Worm (Caenorhabditis elegans) whole organism, late embryonic: Measurements from ENCODE around the gene try-10.

ENCODE experiments used
- C38D4.7 ChIP-seq: fragments of 200-800 bp; sonication (Bioruptor generic); optimal IDR thresholded peaks from 2 replicates; lab custom pipeline; 2018; ENCODE audit warnings: mild to moderate bottlenecking, missing genetic modification characterization, moderate library complexity, missing compliant biosample characterization
- K09A11.1 ChIP-seq: sonication (generic microtip); optimal IDR thresholded peaks from 2 replicates; lab custom pipeline; 2017; ENCODE audit warnings: antibody characterized with exemption, mild to moderate bottlenecking, missing genetic modification characterization, missing compliant biosample characterization; ENCODE audit not compliant: insufficient read depth
- T23F11.4 ChIP-seq: fragments of 200-800 bp; sonication (Bioruptor generic); optimal IDR thresholded peaks from 2 replicates; lab custom pipeline; 2018; ENCODE audit warnings: mild to moderate bottlenecking, missing genetic modification characterization, missing compliant biosample characterization
- ceh-18 ChIP-seq: sonication (generic microtip); optimal IDR thresholded peaks from 2 replicates; lab custom pipeline; 2016; ENCODE audit warnings: missing genetic modification characterization, missing compliant biosample characterization
- ceh-22 ChIP-seq: sonication (generic microtip); optimal IDR thresholded peaks from 2 replicates; lab custom pipeline; 2017; ENCODE audit warnings: missing biosample characterization, missing genetic modification characterization
- ceh-30 ChIP-seq: fragments of 150-350 bp; optimal IDR thresholded peaks from 2 replicates; lab custom pipeline; 2014; ENCODE audit warnings: missing biosample characterization, missing genetic modification characterization
- ceh-31 ChIP-seq: sonication (generic microtip); optimal IDR thresholded peaks from 2 replicates; lab custom pipeline; 2016; ENCODE audit warnings: missing genetic modification characterization, missing compliant biosample characterization
- ceh-34 ChIP-seq: sonication (generic microtip); optimal IDR thresholded peaks from 2 replicates; lab custom pipeline; 2016; ENCODE audit warnings: mild to moderate bottlenecking, missing genetic modification characterization, missing compliant biosample characterization
- elt-2 ChIP-seq: sonication (generic microtip); optimal IDR thresholded peaks from 2 replicates; lab custom pipeline; 2016; ENCODE audit warnings: missing genetic modification reagents, missing genetic modification characterization, missing compliant biosample characterization
- elt-4 ChIP-seq: sonication (generic microtip); optimal IDR thresholded peaks from 2 replicates; lab custom pipeline; 2016; ENCODE audit warnings: missing genetic modification characterization, missing compliant biosample characterization
- eyg-1 ChIP-seq: sonication (generic microtip); optimal IDR thresholded peaks from 2 replicates; lab custom pipeline; 2016; ENCODE audit warnings: missing genotype, missing genetic modification characterization, missing compliant biosample characterization
- fax-1 ChIP-seq: sonication (generic microtip); optimal IDR thresholded peaks from 2 replicates; lab custom pipeline; 2016; ENCODE audit warnings: missing genotype, missing genetic modification characterization, missing compliant biosample characterization
- fkh-10 ChIP-seq: fragments of 150-350 bp; optimal IDR thresholded peaks from 2 replicates; lab custom pipeline; 2014; ENCODE audit warnings: missing biosample characterization, missing genetic modification reagents, missing genetic modification characterization
- hlh-30 ChIP-seq: sonication (generic microtip); optimal IDR thresholded peaks from 2 replicates; lab custom pipeline; 2017; ENCODE audit warnings: antibody characterized with exemption, missing genetic modification characterization, missing compliant biosample characterization; ENCODE audit not compliant: insufficient read depth
- hlh-6 ChIP-seq: sonication (generic microtip); optimal IDR thresholded peaks from 2 replicates; lab custom pipeline; 2016; ENCODE audit warnings: missing genotype, missing genetic modification characterization, missing compliant biosample characterization
- hlh-8 ChIP-seq: sonication (generic microtip); optimal IDR thresholded peaks from 2 replicates; lab custom pipeline; 2016; ENCODE audit warnings: missing genotype, missing genetic modification characterization, missing compliant biosample characterization
- lin-11 ChIP-seq: fragments of 200-800 bp; sonication (Bioruptor generic); optimal IDR thresholded peaks from 2 replicates; lab custom pipeline; 2018; ENCODE audit warnings: mild to moderate bottlenecking, missing genetic modification characterization, missing compliant biosample characterization
- nfya-1 ChIP-seq: sonication (generic microtip); optimal IDR thresholded peaks from 2 replicates; lab custom pipeline; 2017; ENCODE audit warnings: missing genetic modification characterization, mild to moderate bottlenecking, missing compliant biosample characterization, antibody characterized with exemption, moderate library complexity
- odd-2 ChIP-seq: sonication (generic microtip); optimal IDR thresholded peaks from 2 replicates; lab custom pipeline; 2017; ENCODE audit warnings: antibody characterized with exemption, mild to moderate bottlenecking, missing genetic modification characterization, missing compliant biosample characterization
- pag-3 ChIP-seq: sonication (generic microtip); optimal IDR thresholded peaks from 2 replicates; lab custom pipeline; 2016; ENCODE audit warnings: missing compliant biosample characterization, missing genetic modification characterization, borderline replicate concordance
- pha-2 ChIP-seq: sonication (generic microtip); optimal IDR thresholded peaks from 2 replicates; lab custom pipeline; 2017; ENCODE audit warnings: mild to moderate bottlenecking, missing genetic modification characterization, missing compliant biosample characterization
- ref-2 ChIP-seq: sonication (generic microtip); optimal IDR thresholded peaks from 2 replicates; lab custom pipeline; 2016; ENCODE audit warnings: missing genetic modification characterization, missing compliant biosample characterization
- rnt-1 ChIP-seq: sonication (generic microtip); optimal IDR thresholded peaks from 2 replicates; lab custom pipeline; 2016; ENCODE audit warnings: missing genetic modification characterization, missing compliant biosample characterization
- sox-2 ChIP-seq: fragments of 200-800 bp; sonication (Bioruptor generic); IDR thresholded peaks from 2 replicates; pipeline ENCODE4 v1.3.6; 2022; ENCODE audit warnings: missing genetic modification reagents, missing genetic modification characterization, missing compliant biosample characterization
- syd-9 ChIP-seq: sonication (generic microtip); optimal IDR thresholded peaks from 2 replicates; lab custom pipeline; 2016; ENCODE audit warnings: mild to moderate bottlenecking, missing genetic modification characterization, moderate library complexity, missing compliant biosample characterization
- tbx-2 ChIP-seq: sonication (generic microtip); optimal IDR thresholded peaks from 2 replicates; lab custom pipeline; 2016; ENCODE audit warnings: missing genetic modification characterization, missing compliant biosample characterization
- unc-42 ChIP-seq: sonication (generic microtip); optimal IDR thresholded peaks from 2 replicates; lab custom pipeline; 2016; ENCODE audit warnings: missing genotype, missing genetic modification characterization, missing compliant biosample characterization
- unc-86 ChIP-seq: sonication (generic microtip); optimal IDR thresholded peaks from 2 replicates; lab custom pipeline; 2016; ENCODE audit warnings: missing genetic modification characterization, missing compliant biosample characterization
- zip-5 ChIP-seq: sonication (generic microtip); optimal IDR thresholded peaks from 2 replicates; lab custom pipeline; 2016; ENCODE audit warnings: missing genetic modification characterization, missing compliant biosample characterization

Gene try-10

ce11 chrV:12967925-12968327, 45.1 kb downstream of the try-10 start, which contains the start of gene R186.8:
Gene R186.8, minus strand, starts transcription at chrV:12967982.
- TF ChIP-seq ceh-31 (tag; lab: Kevin White, UChicago) (peak; percentile 19), nfya-1 (peak; percentile 10), ref-2 (tag; lab: Kevin White, UChicago) (peak; percentile 45), ceh-18 (tag; lab: Kevin White, UChicago) (peak; percentile 24), ceh-34 (tag; lab: Kevin White, UChicago) (peak; percentile 0), elt-2 (peak; percentile 41), unc-42 (tag; lab: Kevin White, UChicago) (peak; percentile 92), tbx-2 (tag; lab: Kevin White, UChicago) (peak; percentile 13)

ce11 chrV:12967110-12967509, 45.9 kb downstream of the try-10 start, which contains the start of gene R186.3:
Gene R186.3, minus strand, starts transcription at chrV:12967210.
- TF ChIP-seq hlh-8 (tag; lab: Kevin White, UChicago): no peak
- TF ChIP-seq hlh-30: no peak
- TF ChIP-seq pha-2 (tag; lab: Kevin White, UChicago): no peak
- no peak for TF ChIP-seq ceh-22
- TF ChIP-seq T23F11.4: no peak
- TF ChIP-seq hlh-6: no peak
- TF ChIP-seq, all 69 proteins: peak for 0

ce11 chrV:12964076-12964475, 49.0 kb downstream of the try-10 start, which contains the start of gene srd-35:
Gene srd-35, plus strand, starts transcription at chrV:12964376.
- no peak for TF ChIP-seq pag-3 (tag; lab: Kevin White, UChicago)
- no peak for TF ChIP-seq eyg-1 (tag; lab: Kevin White, UChicago)
- no peak for TF ChIP-seq zip-5 (tag; lab: Kevin White, UChicago)
- TF ChIP-seq K09A11.1: no peak

ce11 chrV:12963192-12963591, 49.9 kb downstream of the try-10 start, which contains the start of gene hrg-9:
Gene hrg-9, minus strand, starts transcription at chrV:12963343.
- TF ChIP-seq sox-2 (no peak), elt-2 (peak; percentile 57), fax-1 (no peak), unc-86 (tag; lab: Kevin White, UChicago) (no peak), elt-4 (tag; lab: Kevin White, UChicago) (no peak)

- TF ChIP-seq lin-11 (tag; lab: Kevin White, UChicago): no peak
- TF ChIP-seq sox-2: no peak
- no peak for TF ChIP-seq ceh-30 (tag; lab: Kevin White, UChicago)
- no peak for TF ChIP-seq odd-2 (tag; lab: Kevin White, UChicago)
- no peak for TF ChIP-seq ceh-34 (tag; lab: Kevin White, UChicago)
- no peak for TF ChIP-seq elt-4 (tag; lab: Kevin White, UChicago)
- TF ChIP-seq fkh-10: no peak
- TF ChIP-seq syd-9 (tag; lab: Kevin White, UChicago): no peak
- TF ChIP-seq ref-2 (tag; lab: Kevin White, UChicago): no peak
- TF ChIP-seq fax-1: no peak
- no peak for TF ChIP-seq eyg-1 (tag; lab: Kevin White, UChicago)
- no peak for TF ChIP-seq C38D4.7 (GFP tag; lab: Kevin White, UChicago)
- no peak for TF ChIP-seq rnt-1 (tag; lab: Kevin White, UChicago)
- TF ChIP-seq, all 69 proteins: peak for 0
Observed at ce11 chrV:12961085-12961560, 51.9 kb downstream of the try-10 start, which contains the start of gene mpst-7. Gene mpst-7, minus strand, starts transcription at chrV:12961135.
